Worm (Caenorhabditis elegans): ENCODE measurements around the gene T01C4.8.
A peak's percentile ranks its signal among the peaks of the same experiment; 100 is the strongest.

- TF ChIP-seq fos-1 (tag; optimal IDR thresholded peaks at IDR 0.05) (no peak), tbx-2 (tag; optimal IDR thresholded peaks at IDR 0.05) (no peak), daf-12 (tag; optimal IDR thresholded peaks at IDR 0.05) (no peak), mdl-1 (tag; optimal IDR thresholded peaks at IDR 0.05) (no peak), ceh-82 (tag; optimal IDR thresholded peaks at IDR 0.05) (no peak), elt-2 (tag; optimal IDR thresholded peaks at IDR 0.05) (no peak), pqm-1 (tag; optimal IDR thresholded peaks at IDR 0.05) (peak; percentile 36), nhr-23 (tag; optimal IDR thresholded peaks at IDR 0.05) (peak; percentile 33), lin-39 (tag; optimal IDR thresholded peaks at IDR 0.05) (no peak), ztf-11 (tag; optimal IDR thresholded peaks at IDR 0.05) (no peak), ZK546.5 (tag; optimal IDR thresholded peaks at IDR 0.05) (no peak), nhr-76 (tag; optimal IDR thresholded peaks at IDR 0.05) (no peak), ceh-9 (tag; optimal IDR thresholded peaks at IDR 0.05) (no peak), pha-4 (tag; optimal IDR thresholded peaks at IDR 0.05) (peak; percentile 12)
Observed at ce11 chrV:7089217-7089616, 40.1 kb downstream of the T01C4.8 start.

Data from whole organism, L3 larva.